Fruit fly (Drosophila melanogaster) whole organism, adult: Measurements from ENCODE around the gene CG17672.
A peak's percentile ranks its signal among the peaks of the same experiment; 100 is the strongest.

ENCODE experiments used
- CG11617 ChIP-seq: fragments of 200-800 bp; sonication (Bioruptor generic); optimal IDR thresholded peaks from 2 replicates; lab custom pipeline; 2017; ENCODE audit warnings: mild to moderate bottlenecking, missing biosample characterization, missing genetic modification reagents, missing genetic modification characterization
- CG12768 ChIP-seq: fragments of 200-800 bp; sonication (Bioruptor generic); optimal IDR thresholded peaks from 2 replicates; lab custom pipeline; 2017; ENCODE audit warnings: missing biosample characterization, missing genetic modification characterization, mild to moderate bottlenecking, moderate library complexity, missing genetic modification reagents
- CG14711 ChIP-seq: fragments of 200-800 bp; sonication (Bioruptor generic); optimal IDR thresholded peaks from 2 replicates; lab custom pipeline; 2018; ENCODE audit warnings: missing biosample characterization, mild to moderate bottlenecking, missing genetic modification characterization, moderate library complexity
- CG1620 ChIP-seq: fragments of 200-800 bp; sonication (Bioruptor generic); optimal IDR thresholded peaks from 2 replicates; lab custom pipeline; 2016; ENCODE audit warnings: missing biosample characterization, missing genetic modification characterization
- CG33017 ChIP-seq: fragments of 200-800 bp; sonication (Bioruptor generic); optimal IDR thresholded peaks from 2 replicates; lab custom pipeline; 2018; ENCODE audit warnings: missing biosample characterization, mild to moderate bottlenecking, missing genetic modification characterization, moderate library complexity
- CG5204 ChIP-seq: fragments of 200-800 bp; sonication (Bioruptor generic); optimal IDR thresholded peaks from 2 replicates; lab custom pipeline; 2016; ENCODE audit warnings: missing biosample characterization, missing genetic modification characterization
- CG7045 ChIP-seq: fragments of 200-800 bp; sonication (Bioruptor generic); optimal IDR thresholded peaks from 2 replicates; lab custom pipeline; 2017; ENCODE audit warnings: missing biosample characterization, mild to moderate bottlenecking, missing genetic modification characterization
- CG7101 ChIP-seq: fragments of 200-800 bp; sonication (Bioruptor generic); optimal IDR thresholded peaks from 2 replicates; lab custom pipeline; 2018; ENCODE audit warnings: missing biosample characterization, mild to moderate bottlenecking, missing genetic modification characterization, moderate library complexity
- Clk ChIP-seq: fragments of 200-800 bp; sonication (Bioruptor generic); optimal IDR thresholded peaks from 2 replicates; lab custom pipeline; 2017; ENCODE audit warnings: missing biosample characterization, missing genetic modification characterization
- Crg-1 ChIP-seq: fragments of 200-800 bp; sonication (Bioruptor generic); optimal IDR thresholded peaks from 2 replicates; lab custom pipeline; 2016; ENCODE audit warnings: missing biosample characterization, missing genetic modification characterization
- Hr96 ChIP-seq: fragments of 200-800 bp; sonication (Bioruptor generic); optimal IDR thresholded peaks from 2 replicates; lab custom pipeline; 2016; ENCODE audit warnings: missing biosample characterization, missing genetic modification characterization
- Mnt ChIP-seq: fragments of 200-800 bp; sonication (Bioruptor generic); optimal IDR thresholded peaks from 2 replicates; lab custom pipeline; 2016; ENCODE audit warnings: missing biosample characterization, mild to moderate bottlenecking, missing genetic modification characterization
- bab1 ChIP-seq: fragments of 200-800 bp; sonication (Bioruptor generic); optimal IDR thresholded peaks from 3 replicates; lab custom pipeline; 2019; ENCODE audit warnings: missing biosample characterization, mild to moderate bottlenecking, missing genetic modification characterization, moderate library complexity
- cic ChIP-seq: fragments of 200-800 bp; sonication (Bioruptor generic); optimal IDR thresholded peaks from 2 replicates; lab custom pipeline; 2017; ENCODE audit warnings: missing biosample characterization, mild to moderate bottlenecking, missing genetic modification characterization, moderate library complexity
- cnc ChIP-seq, 2 experiments: fragments of >200 bp; optimal IDR thresholded peaks; 2 replicates each; lab custom pipeline; 2017
- kay ChIP-seq: fragments of 200-800 bp; sonication (Bioruptor generic); peaks from one replicate; lab custom pipeline; 2016; ENCODE audit warnings: missing biosample characterization, missing genetic modification characterization, borderline replicate concordance
- ovo ChIP-seq: fragments of 200-800 bp; sonication (Bioruptor generic); optimal IDR thresholded peaks from 2 replicates; lab custom pipeline; 2016; ENCODE audit warnings: missing biosample characterization, missing genetic modification characterization
- pad ChIP-seq: fragments of 200-800 bp; sonication (Bioruptor generic); optimal IDR thresholded peaks from 3 replicates; lab custom pipeline; 2017; ENCODE audit warnings: missing biosample characterization, missing genetic modification characterization, mild to moderate bottlenecking, moderate library complexity, missing genetic modification reagents
- tj ChIP-seq: fragments of 200-800 bp; sonication (Bioruptor generic); optimal IDR thresholded peaks from 3 replicates; lab custom pipeline; 2017; ENCODE audit warnings: missing biosample characterization, mild to moderate bottlenecking, missing genetic modification characterization, moderate library complexity
- toe ChIP-seq: fragments of 200-800 bp; sonication (Bioruptor generic); optimal IDR thresholded peaks from 2 replicates; lab custom pipeline; 2016; ENCODE audit warnings: missing biosample characterization, missing genetic modification characterization

CG17672 gene

DNA sequence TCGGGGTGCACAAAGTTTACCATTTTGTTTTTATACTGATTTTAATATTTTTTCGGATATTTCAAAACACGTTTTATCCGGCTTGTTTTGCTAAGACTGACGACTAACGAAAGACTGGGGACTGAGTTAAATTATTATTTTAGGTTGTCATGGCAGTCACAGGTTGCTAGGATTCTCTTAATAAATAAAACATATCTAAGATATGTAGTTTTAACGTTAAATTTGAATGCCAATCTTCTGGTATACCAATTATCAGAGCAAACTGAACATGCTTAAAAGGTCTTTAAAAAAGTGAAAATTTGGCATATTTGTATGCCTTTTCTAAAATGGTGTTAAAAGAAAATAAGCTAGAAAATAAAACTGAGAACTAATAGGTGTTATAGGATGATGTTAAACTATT, 2.4 kb upstream of the CG17672 start, which contains the start of gene Zmynd10:
Gene Zmynd10 (minus strand): TSS at position 101 of the 400 bp plus-strand sequence.
- no peak for TF ChIP-seq Hr96 (GFP tag; lab: Kevin White, UChicago)
- no peak for TF ChIP-seq CG14711 (tag; lab: Kevin White, UChicago)
- TF ChIP-seq Crg-1 = no peak
- TF ChIP-seq toe (GFP tag; lab: Kevin White, UChicago) = no peak
- peak; percentile 43 for TF ChIP-seq kay (GFP tag; lab: Kevin White, UChicago)

DNA sequence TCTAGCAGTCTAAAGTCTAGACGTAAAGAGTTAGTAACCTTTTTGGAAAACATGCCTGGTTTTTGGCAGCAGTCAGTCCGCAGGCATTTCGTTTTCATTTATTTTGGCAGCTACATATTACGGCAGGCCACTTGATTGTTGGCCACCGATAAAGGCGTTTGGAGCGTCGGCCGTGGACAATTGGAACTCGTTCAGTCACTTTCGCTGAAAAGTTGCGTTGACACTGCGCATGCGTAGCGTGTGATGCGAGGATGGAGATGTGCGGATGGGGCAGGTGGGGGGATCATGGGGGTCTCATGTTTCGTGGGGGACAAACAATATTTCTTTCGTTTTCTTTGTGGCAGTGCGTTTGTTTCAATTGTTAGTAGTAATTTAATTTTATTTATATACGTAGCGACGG, 1.9 kb upstream of the CG17672 start:
- no peak for TF ChIP-seq CG12768

DNA sequence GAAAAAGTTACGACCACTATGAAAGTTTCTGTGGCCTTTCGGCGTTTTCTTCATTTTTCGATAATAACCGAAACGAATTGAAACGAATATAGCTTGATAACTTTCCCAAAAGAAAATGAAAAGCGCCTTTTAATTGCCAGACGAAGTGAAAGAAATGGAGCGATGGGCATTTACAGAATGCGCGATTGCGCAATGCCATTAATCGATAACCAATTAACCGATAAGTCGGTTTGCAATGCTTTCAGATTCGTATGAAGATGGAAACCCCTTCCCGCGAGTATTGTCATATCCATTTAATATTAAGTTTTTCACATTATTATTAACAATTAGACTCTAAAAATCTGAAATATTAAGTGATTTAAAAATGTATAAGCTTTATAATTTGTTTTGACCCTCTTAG, 1.4 kb upstream of the CG17672 start:
- TF ChIP-seq ovo (GFP tag; lab: Kevin White, UChicago) = no peak
- no peak for TF ChIP-seq pad (GFP tag; lab: Kevin White, UChicago)
- no peak for TF ChIP-seq Hr96 (GFP tag; lab: Kevin White, UChicago)

DNA sequence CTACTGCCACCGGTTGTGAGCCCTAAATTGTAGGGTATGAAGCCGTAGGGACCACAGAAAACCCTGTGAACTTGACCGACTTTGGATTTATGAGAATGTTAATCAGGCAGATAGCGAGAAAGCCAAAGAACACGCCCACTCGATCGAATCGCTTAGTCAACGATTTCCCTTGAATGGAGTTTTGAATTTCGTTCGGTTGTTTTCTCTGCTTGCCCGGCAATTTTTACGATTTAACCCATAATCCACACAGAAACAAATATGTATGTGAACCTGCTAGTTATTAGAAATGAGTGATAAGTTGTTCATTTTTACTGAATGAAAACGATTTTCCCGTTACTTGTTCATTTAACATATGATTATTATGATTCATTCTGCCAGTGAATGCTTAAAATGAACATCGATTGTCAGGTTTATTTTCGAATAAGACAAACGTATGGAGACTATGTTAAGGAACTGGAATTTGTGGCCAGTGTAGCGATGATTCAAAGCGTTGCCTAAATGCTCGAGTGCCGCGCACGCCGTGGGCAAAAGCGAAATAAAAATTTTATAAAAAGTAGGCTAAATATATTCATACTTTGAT, 1.4 kb downstream of the CG17672 start:
- TF ChIP-seq Crg-1 = no peak
- no peak for TF ChIP-seq CG7045
- peak; percentile 36 for TF ChIP-seq bab1 (GFP tag; lab: Kevin White, UChicago)
- peak; percentile 90 for TF ChIP-seq tj (GFP tag; lab: Kevin White, UChicago)

DNA sequence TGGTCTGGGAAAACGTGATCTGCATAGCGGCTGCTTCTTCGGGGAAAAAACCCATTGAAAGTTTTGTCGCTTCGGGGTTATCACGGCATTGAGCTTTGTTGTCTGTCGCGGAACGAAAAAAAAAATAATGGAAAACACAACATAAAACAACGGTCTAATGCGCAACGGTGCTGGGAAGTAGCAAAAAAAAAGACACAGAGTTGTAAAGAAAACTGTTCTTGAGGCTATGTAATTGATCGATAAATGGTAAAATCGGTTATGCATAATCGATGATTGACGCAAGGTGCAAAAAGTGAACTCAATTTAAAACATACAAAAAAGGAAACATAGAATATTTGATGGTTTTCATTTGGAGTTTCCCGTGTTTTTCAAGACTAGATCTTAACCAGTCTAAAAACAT, 2.6 kb downstream of the CG17672 start:
- no peak for TF ChIP-seq CG11617
- no peak for TF ChIP-seq Mnt
- TF ChIP-seq CG14711 (tag; lab: Kevin White, UChicago) = no peak
- TF ChIP-seq Clk (GFP tag; lab: Kevin White, UChicago) = no peak
- TF ChIP-seq Hr96 (GFP tag; lab: Kevin White, UChicago) = no peak
- TF ChIP-seq ovo (GFP tag; lab: Kevin White, UChicago) = no peak
- TF ChIP-seq bab1 (GFP tag; lab: Kevin White, UChicago) = no peak
- TF ChIP-seq CG1620 (GFP tag; lab: Kevin White, UChicago) = no peak
- TF ChIP-seq pad (GFP tag; lab: Kevin White, UChicago) = no peak
- TF ChIP-seq tj (GFP tag; lab: Kevin White, UChicago) = no peak
- no peak for TF ChIP-seq Crg-1
- TF ChIP-seq CG5204 (GFP tag; lab: Kevin White, UChicago) = no peak
- no peak for TF ChIP-seq toe (GFP tag; lab: Kevin White, UChicago)
- no peak for TF ChIP-seq CG7045
- TF ChIP-seq cic (GFP tag; lab: Kevin White, UChicago) = no peak
- TF ChIP-seq kay (GFP tag; lab: Kevin White, UChicago) = no peak
- no peak for TF ChIP-seq cnc (optimal IDR thresholded peaks at IDR 0.05; lab: Kevin White, UChicago)

DNA sequence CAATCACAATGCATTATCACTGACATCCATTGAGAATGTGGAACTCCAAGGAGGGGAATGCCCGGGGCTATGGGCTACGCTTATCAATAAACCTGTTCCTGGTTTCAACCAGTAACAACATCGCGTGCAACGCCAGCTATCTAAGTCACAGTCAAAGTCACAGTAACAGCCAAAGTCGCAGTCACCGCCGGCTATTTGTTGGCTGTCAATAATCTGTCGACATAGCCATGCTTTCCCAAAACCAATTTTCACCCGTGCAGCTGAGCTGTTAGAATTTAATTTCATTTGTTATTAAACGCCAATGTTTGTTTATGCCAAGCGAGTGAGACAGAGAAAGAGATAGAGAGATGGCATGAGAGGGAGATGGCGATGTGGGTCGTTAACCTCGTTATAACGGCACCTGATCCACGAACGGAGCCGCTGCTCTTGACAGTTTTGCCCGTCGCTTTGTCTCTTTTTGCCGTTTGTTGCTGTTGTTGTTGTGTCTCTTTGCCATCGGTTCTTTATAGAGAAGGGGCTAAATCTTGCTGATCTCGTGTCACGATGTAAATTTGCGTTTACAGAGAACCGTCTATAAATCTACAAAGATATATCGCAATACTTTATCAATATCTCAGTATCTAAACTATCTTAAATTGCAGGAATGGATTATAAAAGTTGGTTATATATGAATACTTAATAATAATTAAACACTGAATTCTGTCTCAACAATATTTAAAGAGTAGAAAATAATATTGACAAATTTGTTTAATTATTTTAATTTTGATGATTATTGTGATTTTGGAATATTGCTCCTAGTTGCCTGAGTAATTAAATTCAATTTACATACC, 3.5 kb downstream of the CG17672 start:
- peak; percentile 66 for TF ChIP-seq ovo (GFP tag; lab: Kevin White, UChicago)
- TF ChIP-seq pad (GFP tag; lab: Kevin White, UChicago) = no peak
- TF ChIP-seq CG7045 = no peak
- no peak for TF ChIP-seq CG11617
- no peak for TF ChIP-seq cic (GFP tag; lab: Kevin White, UChicago)

DNA sequence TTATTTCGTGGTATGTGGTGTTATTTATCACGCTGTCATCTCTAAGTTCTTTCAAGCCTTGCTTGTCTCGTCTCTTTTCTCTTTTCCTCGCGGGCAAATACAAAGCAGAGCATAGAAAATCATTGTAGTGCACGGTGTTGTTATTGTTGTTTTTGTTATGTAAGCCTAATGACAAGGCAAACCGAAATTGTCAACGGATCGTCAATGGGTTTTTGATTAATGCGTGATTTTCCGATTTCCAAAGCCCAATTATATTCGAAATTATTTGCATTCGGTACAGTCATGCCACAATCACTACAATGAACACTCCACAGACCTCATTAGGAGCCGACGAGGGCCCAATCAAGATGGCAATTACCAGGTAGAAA, 4.1 kb downstream of the CG17672 start:
- no peak for TF ChIP-seq Clk (GFP tag; lab: Kevin White, UChicago)
- no peak for TF ChIP-seq ovo (GFP tag; lab: Kevin White, UChicago)
- TF ChIP-seq CG7045 = no peak
- TF ChIP-seq pad (GFP tag; lab: Kevin White, UChicago) = no peak
- no peak for TF ChIP-seq cic (GFP tag; lab: Kevin White, UChicago)
- TF ChIP-seq CG33017 (tag; lab: Kevin White, UChicago) = no peak
- no peak for TF ChIP-seq CG12768
- TF ChIP-seq Hr96 (GFP tag; lab: Kevin White, UChicago) = no peak
- TF ChIP-seq CG7101 = no peak

DNA sequence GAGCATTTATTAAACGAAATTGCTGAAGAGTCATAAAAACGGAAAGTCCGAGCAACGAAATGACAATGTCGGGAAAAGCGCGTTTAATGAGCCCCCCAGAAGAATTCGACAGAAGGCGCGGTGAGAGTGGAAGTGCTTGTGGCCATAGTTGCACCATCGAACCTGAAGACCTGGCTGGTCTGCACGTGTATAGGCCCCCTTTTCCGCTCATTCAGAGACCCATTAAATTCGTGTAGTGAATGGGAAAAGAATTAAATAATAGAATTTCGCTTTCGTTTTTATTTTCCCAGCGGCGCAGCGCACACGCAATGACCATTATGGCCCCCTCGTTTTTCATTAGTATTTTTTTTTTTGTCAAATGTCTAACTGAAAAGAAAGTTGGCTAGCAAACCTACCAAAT, 4.6 kb downstream of the CG17672 start:
- no peak for TF ChIP-seq cic (GFP tag; lab: Kevin White, UChicago)
- no peak for TF ChIP-seq CG7101
- TF ChIP-seq bab1 (GFP tag; lab: Kevin White, UChicago) = peak; percentile 25
- no peak for TF ChIP-seq CG12768
- no peak for TF ChIP-seq kay (GFP tag; lab: Kevin White, UChicago)
- TF ChIP-seq toe (GFP tag; lab: Kevin White, UChicago) = no peak
- no peak for TF ChIP-seq ovo (GFP tag; lab: Kevin White, UChicago)
